Worm (Caenorhabditis elegans) whole organism, L4 larva: ENCODE results near the gene T24D8.6.

ENCODE experiments used
- F10B5.3 ChIP-seq: sonication (generic microtip); optimal IDR thresholded peaks from 2 replicates; lab custom pipeline; 2016; ENCODE audit warnings: mild to moderate bottlenecking, missing genetic modification characterization, missing compliant biosample characterization
- F49E8.2 ChIP-seq: sonication (generic microtip); optimal IDR thresholded peaks from 2 replicates; lab custom pipeline; 2016; ENCODE audit warnings: missing compliant biosample characterization, mild to moderate bottlenecking, missing genetic modification characterization, borderline replicate concordance
- T20F7.1 ChIP-seq: fragments of 200-800 bp; sonication (Bioruptor generic); optimal IDR thresholded peaks from 2 replicates; lab custom pipeline; 2018; ENCODE audit warnings: mild to moderate bottlenecking, missing genetic modification characterization, missing compliant biosample characterization
- T26A8.4 ChIP-seq: fragments of 200-800 bp; sonication (Bioruptor generic); IDR thresholded peaks from 2 replicates; pipeline ENCODE4 v1.3.6; 2022; ENCODE audit warnings: missing genetic modification characterization, missing compliant biosample characterization
- ZK337.2 ChIP-seq: fragments of 200-800 bp; sonication (Bioruptor generic); IDR thresholded peaks from 2 replicates; pipeline ENCODE4 v1.3.6; 2022; ENCODE audit warnings: missing genetic modification reagents, missing genetic modification characterization, missing compliant biosample characterization
- ZK546.5 ChIP-seq, 2 experiments: sonication (generic microtip); optimal IDR thresholded peaks; 2 replicates each; lab custom pipeline; 2017; ENCODE audit warnings: missing biosample characterization in 2 of 2, missing genetic modification characterization in 2 of 2
- aha-1 ChIP-seq: fragments of 150-350 bp; peaks from one replicate; lab custom pipeline; 2014; ENCODE audit warnings: missing biosample characterization, missing genetic modification characterization
- aly-2 ChIP-seq: sonication (generic microtip); optimal IDR thresholded peaks from 2 replicates; lab custom pipeline; 2018; ENCODE audit warnings: missing biosample characterization, missing genetic modification characterization
- ama-1 ChIP-seq: fragments of 150-350 bp; optimal IDR thresholded peaks from 2 replicates; lab custom pipeline; 2014; ENCODE audit warnings: inconsistent platforms, mixed read lengths
- attf-4 ChIP-seq: sonication (generic microtip); optimal IDR thresholded peaks from 3 replicates; lab custom pipeline; 2017; ENCODE audit warnings: missing biosample characterization, missing genetic modification characterization
- ceh-20 ChIP-seq: fragments of 200-800 bp; sonication (Bioruptor generic); IDR thresholded peaks from 2 replicates; pipeline ENCODE4 v1.3.6; 2022; ENCODE audit warnings: missing genetic modification reagents, missing genetic modification characterization, missing compliant biosample characterization
- ceh-44 ChIP-seq: fragments of 200-800 bp; sonication (Bioruptor generic); IDR thresholded peaks from 2 replicates; pipeline ENCODE4 v1.3.6; 2022; ENCODE audit warnings: missing genetic modification reagents, missing genetic modification characterization, missing compliant biosample characterization
- ceh-62 ChIP-seq: sonication (generic microtip); optimal IDR thresholded peaks from 2 replicates; lab custom pipeline; 2017; ENCODE audit warnings: missing biosample characterization, missing genetic modification characterization
- cey-2 ChIP-seq: sonication (generic microtip); optimal IDR thresholded peaks from 3 replicates; lab custom pipeline; 2017; ENCODE audit warnings: missing genetic modification characterization, mild to moderate bottlenecking, missing compliant biosample characterization, antibody characterized with exemption, borderline replicate concordance; ENCODE audit not compliant: insufficient read depth
- daf-19 ChIP-seq: fragments of 200-800 bp; sonication (Bioruptor generic); conservative IDR thresholded peaks from 2 replicates; pipeline ENCODE4 v1.3.6; 2022; ENCODE audit warnings: missing genetic modification characterization, missing compliant biosample characterization
- dmd-9 ChIP-seq: fragments of 200-800 bp; sonication (Bioruptor generic); IDR thresholded peaks from 2 replicates; pipeline ENCODE4 v1.3.6; 2022; ENCODE audit warnings: missing genetic modification reagents, missing genetic modification characterization, missing compliant biosample characterization
- dve-1 ChIP-seq: sonication (generic microtip); optimal IDR thresholded peaks from 2 replicates; lab custom pipeline; 2017; ENCODE audit warnings: antibody characterized with exemption, mild to moderate bottlenecking, missing genetic modification characterization, missing compliant biosample characterization; ENCODE audit not compliant: insufficient read depth
- egl-43 ChIP-seq: fragments of 200-800 bp; sonication (Bioruptor generic); IDR thresholded peaks from 2 replicates; pipeline ENCODE4 v1.3.6; 2022; ENCODE audit warnings: missing genetic modification reagents, missing genetic modification characterization, missing compliant biosample characterization
- fos-1 ChIP-seq: fragments of 150-350 bp; optimal IDR thresholded peaks from 2 replicates; lab custom pipeline; 2014; ENCODE audit warnings: missing biosample characterization, missing genetic modification characterization
- hlh-11 ChIP-seq: fragments of 200-800 bp; sonication (Bioruptor generic); optimal IDR thresholded peaks from 2 replicates; lab custom pipeline; 2018; ENCODE audit warnings: mild to moderate bottlenecking, missing genetic modification characterization, missing compliant biosample characterization
- hlh-30 ChIP-seq: sonication (generic microtip); optimal IDR thresholded peaks from 2 replicates; lab custom pipeline; 2017; ENCODE audit warnings: antibody characterized with exemption, mild to moderate bottlenecking, missing genetic modification characterization, missing compliant biosample characterization; ENCODE audit not compliant: insufficient read depth
- lin-1 ChIP-seq: fragments of 200-800 bp; sonication (Bioruptor generic); IDR thresholded peaks from 2 replicates; pipeline ENCODE4 v1.3.6; 2022; ENCODE audit warnings: missing genetic modification reagents, missing genetic modification characterization, missing compliant biosample characterization
- lin-15B ChIP-seq: fragments of 150-350 bp; sonication (generic microtip); optimal IDR thresholded peaks from 3 replicates; lab custom pipeline; 2014; ENCODE audit warnings: missing biosample characterization, missing genetic modification characterization
- lin-29 ChIP-seq: fragments of 200-800 bp; sonication (Bioruptor generic); IDR thresholded peaks from 2 replicates; pipeline ENCODE4 v1.3.6; 2022; ENCODE audit warnings: missing genetic modification reagents, missing genetic modification characterization, missing compliant biosample characterization
- lsy-2 ChIP-seq, 2 experiments: fragments of 150-350 bp in 1 of 2; sonication (generic microtip) in 1 of 2; optimal IDR thresholded peaks; 2 replicates each; lab custom pipeline; 2014 to 2017; ENCODE audit warnings: missing biosample characterization in 2 of 2, missing genetic modification characterization in 2 of 2
- mdl-1 ChIP-seq, 2 experiments: fragments of 150-350 bp in 1 of 2; sonication (generic microtip) in 1 of 2; optimal IDR thresholded peaks; 2 replicates each; lab custom pipeline; 2014 to 2017; ENCODE audit warnings: missing biosample characterization in 2 of 2, missing genetic modification characterization in 2 of 2
- mdt-29 ChIP-seq: fragments of 200-800 bp; sonication (Bioruptor generic); IDR thresholded peaks from 2 replicates; pipeline ENCODE4 v1.3.6; 2022; ENCODE audit warnings: missing genetic modification reagents, missing genetic modification characterization, missing compliant biosample characterization
- mep-1 ChIP-seq: fragments of 150-350 bp; sonication (generic microtip); optimal IDR thresholded peaks from 3 replicates; lab custom pipeline; 2014; ENCODE audit warnings: missing biosample characterization, missing genetic modification characterization
- mes-2 ChIP-seq: sonication (generic microtip); optimal IDR thresholded peaks from 2 replicates; lab custom pipeline; 2016; ENCODE audit warnings: missing genotype, mild to moderate bottlenecking, missing genetic modification characterization, missing compliant biosample characterization; ENCODE audit not compliant: poor library complexity, severe bottlenecking
- nhr-10 ChIP-seq: fragments of 150-350 bp; optimal IDR thresholded peaks from 2 replicates; lab custom pipeline; 2014; ENCODE audit warnings: missing biosample characterization, missing genetic modification characterization
- nhr-11 ChIP-seq: fragments of 150-350 bp; optimal IDR thresholded peaks from 2 replicates; lab custom pipeline; 2014; ENCODE audit warnings: missing biosample characterization, missing genetic modification characterization
- nhr-111 ChIP-seq: fragments of 200-800 bp; sonication (Bioruptor generic); optimal IDR thresholded peaks from 2 replicates; lab custom pipeline; 2018; ENCODE audit warnings: mild to moderate bottlenecking, missing genetic modification characterization, missing compliant biosample characterization
- nhr-28 ChIP-seq: fragments of 150-350 bp; optimal IDR thresholded peaks from 2 replicates; lab custom pipeline; 2014; ENCODE audit warnings: missing biosample characterization, missing genetic modification characterization
- nhr-41 ChIP-seq: fragments of 200-800 bp; sonication (Bioruptor generic); IDR thresholded peaks from 2 replicates; pipeline ENCODE4 v1.3.6; 2022; ENCODE audit warnings: missing genetic modification reagents, missing genetic modification characterization, missing compliant biosample characterization
- nhr-48 ChIP-seq: sonication (generic microtip); optimal IDR thresholded peaks from 2 replicates; lab custom pipeline; 2016; ENCODE audit warnings: mild to moderate bottlenecking, missing genetic modification characterization, missing compliant biosample characterization
- nhr-76 ChIP-seq: fragments of 150-350 bp; optimal IDR thresholded peaks from 2 replicates; lab custom pipeline; 2014; ENCODE audit warnings: missing biosample characterization, missing genetic modification characterization
- php-3 ChIP-seq: fragments of 200-800 bp; sonication (Bioruptor generic); IDR thresholded peaks from 2 replicates; pipeline ENCODE4 v1.3.6; 2022; ENCODE audit warnings: missing genetic modification reagents, missing genetic modification characterization, missing compliant biosample characterization
- pqm-1 ChIP-seq: sonication (generic microtip); optimal IDR thresholded peaks from 2 replicates; lab custom pipeline; 2017; ENCODE audit warnings: missing biosample characterization, missing genetic modification characterization
- rbr-2 ChIP-seq: sonication (generic microtip); optimal IDR thresholded peaks from 2 replicates; lab custom pipeline; 2016; ENCODE audit warnings: missing genotype, missing genetic modification characterization, missing compliant biosample characterization
- set-16 ChIP-seq: fragments of 200-800 bp; sonication (Bioruptor generic); IDR thresholded peaks from 2 replicates; pipeline ENCODE4 v1.3.6; 2022; ENCODE audit warnings: missing genetic modification reagents, missing genetic modification characterization, missing compliant biosample characterization
- snpc-4 ChIP-seq: fragments of 150-350 bp; optimal IDR thresholded peaks from 2 replicates; lab custom pipeline; 2014; ENCODE audit warnings: missing biosample characterization, missing genetic modification characterization
- spr-3 ChIP-seq: fragments of 200-800 bp; sonication (Bioruptor generic); optimal IDR thresholded peaks from 2 replicates; lab custom pipeline; 2018; ENCODE audit warnings: mild to moderate bottlenecking, missing genetic modification characterization, missing compliant biosample characterization
- tag-97 ChIP-seq: fragments of 200-800 bp; sonication (Bioruptor generic); IDR thresholded peaks from 2 replicates; pipeline ENCODE4 v1.3.6; 2022; ENCODE audit warnings: missing genetic modification characterization, missing compliant biosample characterization
- unc-130 ChIP-seq: sonication (generic microtip); optimal IDR thresholded peaks from 2 replicates; lab custom pipeline; 2016; ENCODE audit warnings: missing genetic modification reagents, missing genetic modification characterization, missing compliant biosample characterization
- unc-62 ChIP-seq, 3 experiments: fragments of 150-350 bp in 1 of 3; sonication (generic microtip); optimal IDR thresholded peaks in 2 of 3; peaks in 1 of 3; 1 replicate in 1 of 3; 2 replicates in 2 of 3; lab custom pipeline; 2014 to 2017; ENCODE audit warnings: missing biosample characterization in 3 of 3, missing genetic modification characterization in 3 of 3, missing genetic modification reagents in 3 of 3, missing genotype in 1 of 3
- zag-1 ChIP-seq: fragments of 150-350 bp; optimal IDR thresholded peaks from 2 replicates; lab custom pipeline; 2014; ENCODE audit warnings: missing biosample characterization, missing genetic modification characterization
- zip-11 ChIP-seq: fragments of 200-800 bp; sonication (Bioruptor generic); IDR thresholded peaks from 2 replicates; pipeline ENCODE4 v1.3.6; 2022; ENCODE audit warnings: missing genetic modification characterization, missing compliant biosample characterization
- zip-2 ChIP-seq: fragments of 150-350 bp; optimal IDR thresholded peaks from 2 replicates; lab custom pipeline; 2014; ENCODE audit warnings: missing biosample characterization, missing genetic modification characterization
- ztf-7 ChIP-seq: fragments of 150-350 bp; optimal IDR thresholded peaks from 2 replicates; lab custom pipeline; 2014; ENCODE audit warnings: missing biosample characterization, missing genetic modification characterization

Gene T24D8.6

ce11 chrX:2407167-2407566 is 41.4 kb upstream of the T24D8.6 start, which contains the start of gene mtpn-1:
TSS of gene mtpn-1 (plus strand) at chrX:2407467.
- TF ChIP-seq aha-1 (tag; lab: Kevin White, UChicago), result peak; percentile 27
- no peak for TF ChIP-seq nhr-111
- no peak for TF ChIP-seq dmd-9 (GFP tag; lab: Robert Waterston, UW)
- TF ChIP-seq php-3 (GFP tag; lab: Robert Waterston, UW), result no peak
- TF ChIP-seq ZK337.2 (GFP tag; lab: Robert Waterston, UW), result no peak
- no peak for TF ChIP-seq ceh-20
- no peak for TF ChIP-seq T20F7.1 (GFP tag; lab: Kevin White, UChicago)

ce11 chrX:2403724-2404123 is 37.9 kb upstream of the T24D8.6 start, which contains the start of gene C43H6.4:
TSS of gene C43H6.4 (plus strand) at chrX:2404024.
- TF ChIP-seq F49E8.2 (tag; lab: Kevin White, UChicago), result no peak
- TF ChIP-seq unc-130, result no peak
- TF ChIP-seq nhr-48, result no peak
- TF ChIP-seq spr-3 (GFP tag; lab: Kevin White, UChicago), result no peak
- no peak for TF ChIP-seq aly-2 (tag; lab: Kevin White, UChicago)
- no peak for TF ChIP-seq mdt-29 (GFP tag; lab: Robert Waterston, UW)
- TF ChIP-seq attf-4, result no peak
- TF ChIP-seq nhr-111, result no peak
- TF ChIP-seq lin-1, result no peak
- no peak for TF ChIP-seq zip-11 (GFP tag; lab: Robert Waterston, UW)
- TF ChIP-seq ztf-7, result no peak
- TF ChIP-seq nhr-28 (tag; lab: Kevin White, UChicago), result no peak
- no peak for TF ChIP-seq ama-1 (lab: Kevin White, UChicago)
- TF ChIP-seq zip-2, result no peak
- TF ChIP-seq zag-1 (tag; lab: Kevin White, UChicago), result no peak
- TF ChIP-seq lin-15B (tag; lab: Kevin White, UChicago), result no peak
- TF ChIP-seq F10B5.3, result no peak
- no peak for TF ChIP-seq ceh-62
- TF ChIP-seq set-16 (GFP tag; lab: Robert Waterston, UW), result no peak
- TF ChIP-seq ceh-44 (GFP tag; lab: Robert Waterston, UW), result no peak

- TF ChIP-seq tag-97 (no peak), nhr-48 (peak; percentile 19), T26A8.4 (GFP tag; lab: Robert Waterston, UW) (no peak), zip-11 (GFP tag; lab: Robert Waterston, UW) (no peak), zip-2 (peak; percentile 4), pqm-1 (tag; lab: Kevin White, UChicago) (no peak), unc-62 (GFP tag; optimal IDR thresholded peaks at IDR 0.05 in 1 of 2; lab: Kevin White, UChicago) (peak in 1 of 2 experiments; percentile 89), unc-62 (tag; optimal IDR thresholded peaks at IDR 0.05; lab: Kevin White, UChicago) (no peak), nhr-41 (peak; percentile 58; the same call in 1 of the 2 replicates), lin-29 (GFP tag; lab: Robert Waterston, UW) (no peak), rbr-2 (tag; lab: Kevin White, UChicago) (peak; percentile 59), lsy-2 (tag; optimal IDR thresholded peaks at IDR 0.05; lab: Kevin White, UChicago) (no peak), nhr-76 (tag; lab: Kevin White, UChicago) (no peak), mdl-1 (tag; optimal IDR thresholded peaks at IDR 0.05; lab: Kevin White, UChicago) (peak in 1 of 2 experiments; percentile 11), fos-1 (tag; lab: Kevin White, UChicago) (no peak), snpc-4 (tag; lab: Kevin White, UChicago) (no peak), mes-2 (tag; lab: Kevin White, UChicago) (peak; percentile 75), egl-43 (GFP tag; lab: Robert Waterston, UW) (no peak), daf-19 (GFP tag; lab: Robert Waterston, UW) (no peak), dve-1 (tag; lab: Kevin White, UChicago) (peak; percentile 50), F10B5.3 (peak; percentile 47), nhr-10 (tag; lab: Kevin White, UChicago) (no peak), ceh-20 (no peak), nhr-11 (peak; percentile 7), hlh-11 (tag; lab: Kevin White, UChicago) (peak; percentile 76), nhr-28 (tag; lab: Kevin White, UChicago) (peak; percentile 56), mep-1 (tag; lab: Kevin White, UChicago) (no peak), ztf-7 (peak; percentile 16), cey-2 (tag; lab: Kevin White, UChicago) (no peak), hlh-30 (tag; lab: Kevin White, UChicago) (peak; percentile 68), ZK546.5 (tag; optimal IDR thresholded peaks at IDR 0.05; lab: Kevin White, UChicago) (no peak)
These were observed 36.1 kb upstream of the T24D8.6 start, which contains the start of gene dhhc-9 for ce11 chrX:2401883-2402282. TSS of gene dhhc-9 (minus strand) at chrX:2402036.
